Fruit fly (Drosophila melanogaster): ENCODE measurements around the gene Nedd8.

Nedd8 gene

DNA sequence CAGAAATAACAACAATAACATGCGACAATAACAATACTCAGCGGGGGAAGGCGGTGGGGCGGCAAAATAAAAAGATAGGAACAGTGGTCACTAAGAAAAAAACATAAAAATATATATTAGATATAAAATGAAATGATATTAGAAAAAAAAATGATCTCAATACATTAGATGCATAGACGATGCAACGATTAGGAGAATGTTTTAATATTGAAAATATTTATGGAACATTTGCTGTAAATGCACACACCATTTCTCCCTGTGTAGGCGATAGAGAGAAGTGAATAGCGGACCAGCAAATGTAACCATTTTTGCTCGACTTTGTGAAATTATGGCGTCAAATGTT lies 14.5 kb upstream of the Nedd8 start (continued):
- no peak for TF ChIP-seq CG16779 (GFP tag; IDR thresholded peaks at IDR 0.05)
- TF ChIP-seq nerfin-1 (tag; optimal IDR thresholded peaks at IDR 0.05): peak; percentile 0
- peak; percentile 22 for TF ChIP-seq CG8359 (GFP tag; optimal IDR thresholded peaks at IDR 0.05; ENCODE audit: borderline replicate concordance)
- no peak for TF ChIP-seq pan (optimal IDR thresholded peaks at IDR 0.05)
- peak in 1 of 2 experiments; percentile 92 for TF ChIP-seq pan (GFP tag; optimal IDR thresholded peaks at IDR 0.05 in 1 of 2, IDR thresholded peaks at IDR 0.05 in 1 of 2)
- TF ChIP-seq CG13624 (GFP tag; optimal IDR thresholded peaks at IDR 0.05): peak; percentile 33
- peak; percentile 77 for TF ChIP-seq Fer2 (tag; optimal IDR thresholded peaks at IDR 0.05)
- TF ChIP-seq sc (optimal IDR thresholded peaks at IDR 0.05): no peak
- TF ChIP-seq sc (GFP tag; optimal IDR thresholded peaks at IDR 0.05): no peak
- TF ChIP-seq cad (GFP tag; optimal IDR thresholded peaks at IDR 0.05): no peak
- TF ChIP-seq Antp (GFP tag; optimal IDR thresholded peaks at IDR 0.05): no peak
- TF ChIP-seq gfzf (GFP tag; optimal IDR thresholded peaks at IDR 0.05): no peak
- TF ChIP-seq rib (GFP tag; IDR thresholded peaks at IDR 0.05): peak; percentile 97
- peak; percentile 16 for TF ChIP-seq Atf-2 (GFP tag; optimal IDR thresholded peaks at IDR 0.05)
- peak; percentile 78 for TF ChIP-seq CG17359 (tag; optimal IDR thresholded peaks at IDR 0.05)
- peak; percentile 87 for TF ChIP-seq CG32767 (GFP tag; IDR thresholded peaks at IDR 0.05)
- TF ChIP-seq CG8478 (optimal IDR thresholded peaks at IDR 0.05): no peak
- peak; percentile 88 for TF ChIP-seq CG10366 (GFP tag; IDR thresholded peaks at IDR 0.05)
- no peak for TF ChIP-seq CG10565 (GFP tag; optimal IDR thresholded peaks at IDR 0.05)
- TF ChIP-seq CG7556 (GFP tag; optimal IDR thresholded peaks at IDR 0.05): peak; percentile 62
- TF ChIP-seq pzg (GFP tag; optimal IDR thresholded peaks at IDR 0.05): no peak
- no peak for TF ChIP-seq BEAF-32 (GFP tag; optimal IDR thresholded peaks at IDR 0.05)
- TF ChIP-seq CG5180 (GFP tag; optimal IDR thresholded peaks at IDR 0.05): no peak
- TF ChIP-seq CG11093 (GFP tag; IDR thresholded peaks at IDR 0.05): peak; percentile 69; the same call in 2 of the 3 replicates
- TF ChIP-seq zf30C (GFP tag; optimal IDR thresholded peaks at IDR 0.05): peak; percentile 69
- no peak for TF ChIP-seq h (optimal IDR thresholded peaks at IDR 0.05)
- TF ChIP-seq salm (tag; optimal IDR thresholded peaks at IDR 0.05): peak; percentile 15
- peak; percentile 69 for TF ChIP-seq HmgZ (tag; optimal IDR thresholded peaks at IDR 0.05)
- TF ChIP-seq CG12744 (GFP tag; optimal IDR thresholded peaks at IDR 0.05): no peak
- peak; percentile 85 for TF ChIP-seq sens (GFP tag)
- TF ChIP-seq CG14050 (GFP tag; IDR thresholded peaks at IDR 0.05): peak; percentile 87
- peak; percentile 85 for TF ChIP-seq Dek (tag; optimal IDR thresholded peaks at IDR 0.05)
- peak; percentile 65 for TF ChIP-seq Blimp-1 (GFP tag; optimal IDR thresholded peaks at IDR 0.05)
- TF ChIP-seq CG12391 (tag; optimal IDR thresholded peaks at IDR 0.05): peak; percentile 67
- no peak; the same call in 2 of the 4 replicates for TF ChIP-seq chinmo (GFP tag; IDR thresholded peaks at IDR 0.05; ENCODE audit: partially characterized antibody)
- TF ChIP-seq CG30020 (tag; optimal IDR thresholded peaks at IDR 0.05): no peak
- TF ChIP-seq Dip3 (GFP tag; optimal IDR thresholded peaks at IDR 0.05): peak; percentile 40
- TF ChIP-seq C15 (GFP tag; IDR thresholded peaks at IDR 0.05): peak; percentile 88; the same call in 2 of the 3 replicates
- TF ChIP-seq Fer3 (tag; optimal IDR thresholded peaks at IDR 0.05): peak; percentile 94
- TF ChIP-seq ERR (GFP tag; optimal IDR thresholded peaks at IDR 0.05): no peak
- peak; percentile 77 for TF ChIP-seq Adf1 (GFP tag; IDR thresholded peaks at IDR 0.05)
- no peak for TF ChIP-seq Lim3 (GFP tag; IDR thresholded peaks at IDR 0.05)
- peak; percentile 0 for TF ChIP-seq disco-r (GFP tag; optimal IDR thresholded peaks at IDR 0.05)
- TF ChIP-seq hb (GFP tag; IDR thresholded peaks at IDR 0.05; ENCODE audit: partially characterized antibody): no peak
- no peak for TF ChIP-seq CG1529 (GFP tag; optimal IDR thresholded peaks at IDR 0.05)
- TF ChIP-seq Pdp1 (GFP tag; optimal IDR thresholded peaks at IDR 0.05): peak; percentile 21 to 61
- TF ChIP-seq maf-S (GFP tag; optimal IDR thresholded peaks at IDR 0.05): peak; percentile 38
- TF ChIP-seq Lhr (GFP tag; optimal IDR thresholded peaks at IDR 0.05): no peak
- peak; percentile 62 for TF ChIP-seq CG7987 (GFP tag; optimal IDR thresholded peaks at IDR 0.05)
- peak; percentile 60 for TF ChIP-seq dmrt11E (tag; optimal IDR thresholded peaks at IDR 0.05)
- peak; percentile 47; the same call in 1 of the 2 replicates for TF ChIP-seq onecut (GFP tag; IDR thresholded peaks at IDR 0.05)
- TF ChIP-seq CG17612 (GFP tag; IDR thresholded peaks at IDR 0.05): peak; percentile 78

All from whole organism, embryonic.